Fruit fly (Drosophila melanogaster): Measurements from ENCODE around the gene KFase.

- TF ChIP-seq usp (GFP tag; optimal IDR thresholded peaks at IDR 0.05) (no peak), psq (optimal IDR thresholded peaks at IDR 0.05) (no peak), CG8478 (optimal IDR thresholded peaks at IDR 0.05) (no peak), Dll (optimal IDR thresholded peaks at IDR 0.05) (no peak), pan (optimal IDR thresholded peaks at IDR 0.05) (peak; percentile 81)
These were observed 16.4 kb downstream of the KFase start for dm6 chr2L:6471978-6472776.
